Fruit fly (Drosophila melanogaster) whole organism, embryonic: ENCODE data around the gene CG12112.

Experiments used
- Atf-2 ChIP-seq: fragments of 200-800 bp; sonication (Bioruptor generic); optimal IDR thresholded peaks from 2 replicates; lab custom pipeline; 2016; ENCODE audit warnings: missing biosample characterization, missing genetic modification characterization
- Atf6 ChIP-seq: fragments of 200-800 bp; sonication (Bioruptor generic); IDR thresholded peaks from 2 replicates; pipeline ENCODE4 v1.3.6; 2022; ENCODE audit warnings: missing biosample characterization, missing genetic modification characterization
- B-H2 ChIP-seq: fragments of 200-800 bp; sonication (Bioruptor generic); optimal IDR thresholded peaks from 2 replicates; lab custom pipeline; 2018; ENCODE audit warnings: missing biosample characterization, mild to moderate bottlenecking, missing genetic modification characterization
- CG10565 ChIP-seq: fragments of 200-800 bp; sonication (Bioruptor generic); optimal IDR thresholded peaks from 3 replicates; lab custom pipeline; 2016; ENCODE audit warnings: missing biosample characterization, mild to moderate bottlenecking, missing genetic modification characterization
- CG10959 ChIP-seq: fragments of 200-800 bp; sonication (Bioruptor generic); IDR thresholded peaks from 2 replicates; pipeline ENCODE4 v1.3.6; 2022; ENCODE audit warnings: missing biosample characterization, missing genetic modification characterization
- CG12391 ChIP-seq: fragments of 200-800 bp; sonication (Bioruptor generic); optimal IDR thresholded peaks from 3 replicates; lab custom pipeline; 2018; ENCODE audit warnings: missing biosample characterization, mild to moderate bottlenecking, missing genetic modification characterization, moderate library complexity
- CG13624 ChIP-seq: fragments of 200-800 bp; sonication (Bioruptor generic); optimal IDR thresholded peaks from 2 replicates; lab custom pipeline; 2016; ENCODE audit warnings: missing biosample characterization, missing genetic modification characterization
- CG16863 ChIP-seq: fragments of 200-800 bp; sonication (Bioruptor generic); optimal IDR thresholded peaks from 3 replicates; lab custom pipeline; 2016; ENCODE audit warnings: missing biosample characterization, missing genetic modification characterization
- CG18011 ChIP-seq: fragments of 200-800 bp; sonication (Bioruptor generic); optimal IDR thresholded peaks from 2 replicates; lab custom pipeline; 2017; ENCODE audit warnings: missing biosample characterization, missing genetic modification characterization, mild to moderate bottlenecking, moderate library complexity, missing genotype
- CG31441 ChIP-seq: fragments of 200-800 bp; sonication (Bioruptor generic); IDR thresholded peaks from 2 replicates; pipeline ENCODE4 v1.3.6; 2022; ENCODE audit warnings: missing biosample characterization, missing genetic modification characterization
- CG33213 ChIP-seq: fragments of 200-800 bp; sonication (Bioruptor generic); optimal IDR thresholded peaks from 3 replicates; lab custom pipeline; 2016; ENCODE audit warnings: missing biosample characterization, missing genetic modification characterization
- CG4360 ChIP-seq: fragments of 200-800 bp; sonication (Bioruptor generic); IDR thresholded peaks from 2 replicates; pipeline ENCODE4 v1.3.6; 2022; ENCODE audit warnings: missing biosample characterization, missing genetic modification characterization
- CG4424 ChIP-seq: fragments of 200-800 bp; sonication (Bioruptor generic); optimal IDR thresholded peaks from 3 replicates; lab custom pipeline; 2016; ENCODE audit warnings: missing biosample characterization, missing genetic modification characterization
- CG5245 ChIP-seq: fragments of 200-800 bp; sonication (Bioruptor generic); optimal IDR thresholded peaks from 3 replicates; lab custom pipeline; 2016; ENCODE audit warnings: missing biosample characterization, missing genetic modification characterization
- CG6175 ChIP-seq: fragments of 200-800 bp; sonication (Bioruptor generic); IDR thresholded peaks from 3 replicates; pipeline ENCODE4 v1.3.6; 2022; ENCODE audit warnings: missing biosample characterization, missing genetic modification characterization
- CG6689 ChIP-seq: fragments of 200-800 bp; sonication (Bioruptor generic); IDR thresholded peaks from 2 replicates; pipeline ENCODE4 v1.3.6; 2022; ENCODE audit warnings: missing biosample characterization, missing genetic modification characterization
- CG7745 ChIP-seq: fragments of 200-800 bp; sonication (Bioruptor generic); optimal IDR thresholded peaks from 2 replicates; lab custom pipeline; 2018; ENCODE audit warnings: missing biosample characterization, mild to moderate bottlenecking, missing genetic modification characterization, moderate library complexity
- CG8478 ChIP-seq: fragments of >200 bp; optimal IDR thresholded peaks from 2 replicates; lab custom pipeline; 2018
- CG8765 ChIP-seq: fragments of 200-800 bp; sonication (Bioruptor generic); IDR thresholded peaks from 2 replicates; pipeline ENCODE4 v1.3.6; 2022; ENCODE audit warnings: missing biosample characterization, missing genetic modification characterization
- CG9797 ChIP-seq: fragments of 200-800 bp; sonication (Bioruptor generic); optimal IDR thresholded peaks from 3 replicates; lab custom pipeline; 2018; ENCODE audit warnings: missing biosample characterization, mild to moderate bottlenecking, missing genetic modification characterization
- CG9876 ChIP-seq: fragments of 200-800 bp; sonication (Bioruptor generic); optimal IDR thresholded peaks from 2 replicates; lab custom pipeline; 2016; ENCODE audit warnings: missing biosample characterization, missing genetic modification characterization
- CoRest ChIP-seq: fragments of 200-800 bp; sonication (Bioruptor generic); optimal IDR thresholded peaks from 3 replicates; lab custom pipeline; 2018; ENCODE audit warnings: missing biosample characterization, mild to moderate bottlenecking, missing genetic modification characterization, moderate library complexity
- CrebB ChIP-seq: fragments of 200-800 bp; sonication (Bioruptor generic); optimal IDR thresholded peaks from 3 replicates; lab custom pipeline; 2018; ENCODE audit warnings: missing biosample characterization, mild to moderate bottlenecking, missing genetic modification characterization
- Dek ChIP-seq: fragments of 200-800 bp; sonication (Bioruptor generic); optimal IDR thresholded peaks from 3 replicates; lab custom pipeline; 2019; ENCODE audit warnings: missing biosample characterization, mild to moderate bottlenecking, missing genetic modification characterization, moderate library complexity
- Dfd ChIP-seq, 2 experiments: fragments of >200 bp; optimal IDR thresholded peaks; 2 replicates each; lab custom pipeline; 2017; ENCODE audit warnings: missing biosample characterization in 2 of 2, missing genetic modification characterization in 2 of 2
- Dip2 ChIP-seq: fragments of 200-800 bp; sonication (Bioruptor generic); IDR thresholded peaks from 2 replicates; pipeline ENCODE4 v1.3.6; 2022; ENCODE audit warnings: missing biosample characterization, missing genetic modification characterization
- Doc2 ChIP-seq: fragments of 200-800 bp; sonication (Bioruptor generic); IDR thresholded peaks from 2 replicates; pipeline ENCODE4 v1.3.6; 2022; ENCODE audit warnings: missing biosample characterization, missing genetic modification characterization
- Doc3 ChIP-seq: fragments of 200-800 bp; sonication (Bioruptor generic); IDR thresholded peaks from 3 replicates; pipeline ENCODE4 v1.3.6; 2022; ENCODE audit warnings: missing biosample characterization, missing genetic modification characterization; ENCODE audit not compliant: partially characterized antibody
- Gug ChIP-seq: fragments of 200-800 bp; sonication (Bioruptor generic); IDR thresholded peaks from 4 replicates; pipeline ENCODE4 v1.3.6; 2022; ENCODE audit warnings: missing biosample characterization, missing genetic modification characterization
- Hr3 ChIP-seq: fragments of 200-800 bp; sonication (Bioruptor generic); optimal IDR thresholded peaks from 3 replicates; lab custom pipeline; 2016; ENCODE audit warnings: missing biosample characterization, missing genetic modification characterization
- Hr78 ChIP-seq, 2 experiments: fragments of 200-800 bp in 1 of 2; fragments of >200 bp in 1 of 2; sonication (Bioruptor generic) in 1 of 2; optimal IDR thresholded peaks; 2 replicates each; lab custom pipeline; 2017 to 2019; ENCODE audit warnings: missing biosample characterization in 2 of 2, missing genetic modification characterization in 2 of 2, mild to moderate bottlenecking in 1 of 2, moderate library complexity in 1 of 2
- Kr ChIP-seq: fragments of 200-800 bp; sonication (Bioruptor generic); optimal IDR thresholded peaks from 2 replicates; lab custom pipeline; 2017; ENCODE audit warnings: missing biosample characterization, mild to moderate bottlenecking, missing genetic modification characterization
- Meics ChIP-seq: fragments of 200-800 bp; sonication (Bioruptor generic); optimal IDR thresholded peaks from 2 replicates; lab custom pipeline; 2017; ENCODE audit warnings: missing biosample characterization, mild to moderate bottlenecking, missing genetic modification characterization
- NfI ChIP-seq: fragments of 200-800 bp; sonication (Bioruptor generic); optimal IDR thresholded peaks from 3 replicates; lab custom pipeline; 2018; ENCODE audit warnings: missing biosample characterization, mild to moderate bottlenecking, missing genetic modification characterization, moderate library complexity
- TFAM ChIP-seq: fragments of 200-800 bp; sonication (Bioruptor generic); optimal IDR thresholded peaks from 2 replicates; lab custom pipeline; 2017; ENCODE audit warnings: missing biosample characterization, missing genetic modification characterization, inconsistent platforms
- Trl ChIP-seq, 3 experiments: fragments of >200 bp in 2 of 3; fragments of 200-800 bp in 1 of 3; sonication (Bioruptor generic) in 1 of 3; optimal IDR thresholded peaks; 2 replicates in 1 of 3; 3 replicates in 2 of 3; lab custom pipeline; 2016 to 2017; ENCODE audit warnings: missing biosample characterization in 1 of 3, missing genetic modification characterization in 1 of 3
- ap ChIP-seq: fragments of 200-800 bp; sonication (Bioruptor generic); IDR thresholded peaks from 2 replicates; pipeline ENCODE4 v1.3.6; 2022; ENCODE audit warnings: missing biosample characterization, missing genetic modification characterization
- bcd ChIP-seq: fragments of 200-800 bp; sonication (Bioruptor generic); optimal IDR thresholded peaks from 2 replicates; lab custom pipeline; 2017; ENCODE audit warnings: missing biosample characterization, mild to moderate bottlenecking, missing genetic modification characterization
- cas ChIP-seq: fragments of 200-800 bp; sonication (Bioruptor generic); IDR thresholded peaks from 2 replicates; pipeline ENCODE4 v1.3.6; 2022; ENCODE audit warnings: missing biosample characterization, missing genetic modification characterization
- cato ChIP-seq: fragments of 200-800 bp; sonication (Bioruptor generic); optimal IDR thresholded peaks from 2 replicates; lab custom pipeline; 2016; ENCODE audit warnings: missing biosample characterization, missing genetic modification characterization, borderline replicate concordance
- chif ChIP-seq, 2 experiments: fragments of 200-800 bp; sonication (Bioruptor generic); optimal IDR thresholded peaks; 3 replicates each; lab custom pipeline; 2016; ENCODE audit warnings: missing biosample characterization in 2 of 2, missing genetic modification characterization in 2 of 2
- chn ChIP-seq: fragments of 200-800 bp; sonication (Bioruptor generic); optimal IDR thresholded peaks from 2 replicates; lab custom pipeline; 2016; ENCODE audit warnings: missing biosample characterization, missing genetic modification characterization
- esg ChIP-seq: fragments of 200-800 bp; sonication (Bioruptor generic); conservative IDR thresholded peaks from 2 replicates; pipeline ENCODE4 v1.3.6; 2022; ENCODE audit warnings: missing biosample characterization, missing genetic modification characterization
- fd96Cb ChIP-seq: fragments of 200-800 bp; sonication (Bioruptor generic); optimal IDR thresholded peaks from 2 replicates; lab custom pipeline; 2018; ENCODE audit warnings: missing biosample characterization, mild to moderate bottlenecking, missing genetic modification characterization, moderate library complexity
- gt ChIP-seq: fragments of 200-800 bp; sonication (Bioruptor generic); IDR thresholded peaks from 2 replicates; pipeline ENCODE4 v1.3.6; 2022; ENCODE audit warnings: missing biosample characterization, missing genetic modification characterization
- her ChIP-seq: fragments of 200-800 bp; sonication (Bioruptor generic); optimal IDR thresholded peaks from 2 replicates; lab custom pipeline; 2016; ENCODE audit warnings: missing biosample characterization, missing genetic modification characterization
- pita ChIP-seq: fragments of 200-800 bp; sonication (Bioruptor generic); optimal IDR thresholded peaks from 2 replicates; lab custom pipeline; 2017; ENCODE audit warnings: missing biosample characterization, mild to moderate bottlenecking, missing genetic modification characterization
- pnt ChIP-seq: fragments of 200-800 bp; sonication (Bioruptor generic); optimal IDR thresholded peaks from 3 replicates; lab custom pipeline; 2016; ENCODE audit warnings: missing biosample characterization, missing genetic modification characterization
- ranshi ChIP-seq: fragments of 200-800 bp; sonication (Bioruptor generic); IDR thresholded peaks from 2 replicates; pipeline ENCODE4 v1.3.6; 2022; ENCODE audit warnings: missing biosample characterization, missing genetic modification characterization
- repo ChIP-seq: fragments of 200-800 bp; sonication (Bioruptor generic); optimal IDR thresholded peaks from 2 replicates; lab custom pipeline; 2016; ENCODE audit warnings: missing biosample characterization, missing genetic modification characterization
- tll ChIP-seq, 2 experiments: fragments of 200-800 bp in 1 of 2; fragments of >200 bp in 1 of 2; sonication (Bioruptor generic) in 1 of 2; optimal IDR thresholded peaks; 2 replicates each; lab custom pipeline; 2017 to 2019; ENCODE audit warnings: missing biosample characterization in 2 of 2, missing genetic modification characterization in 2 of 2, mild to moderate bottlenecking in 1 of 2, moderate library complexity in 1 of 2
- tna ChIP-seq: fragments of 200-800 bp; sonication (Bioruptor generic); IDR thresholded peaks from 2 replicates; pipeline ENCODE4 v1.3.6; 2022; ENCODE audit warnings: missing biosample characterization, missing genetic modification characterization; ENCODE audit not compliant: partially characterized antibody

The CG12112 gene

dm6 chrX:8606206-8606605 is 46.2 kb upstream of the CG12112 start, which contains the start of gene Caf1-180 (continued):
- TF ChIP-seq CoRest (peak; percentile 53), pita (GFP tag; lab: Kevin White, UChicago) (peak; percentile 88), cas (GFP tag; lab: Robert Waterston, UW) (no peak), NfI (GFP tag; lab: Kevin White, UChicago) (peak; percentile 15), CG9876 (GFP tag; lab: Kevin White, UChicago) (peak; percentile 18), pnt (GFP tag; lab: Kevin White, UChicago) (no peak), CG6175 (GFP tag; lab: Robert Waterston, UW) (0 out of 3 replicates have a peak, but pooled peaks have one; percentile 24), repo (GFP tag; lab: Kevin White, UChicago) (no peak), Meics (no peak), her (GFP tag; lab: Kevin White, UChicago) (no peak), CG8765 (GFP tag; lab: Robert Waterston, UW) (no peak), CG12391 (tag; lab: Kevin White, UChicago) (no peak), Atf6 (GFP tag; lab: Robert Waterston, UW) (no peak), ap (GFP tag; lab: Robert Waterston, UW) (no peak), tna (GFP tag; lab: Robert Waterston, UW) (peak; percentile 57; the same call in 1 of the 2 replicates), CG4424 (GFP tag; lab: Kevin White, UChicago) (no peak), chn (peak; percentile 43), CG9797 (GFP tag; lab: Kevin White, UChicago) (peak; percentile 36), CG16863 (GFP tag; lab: Kevin White, UChicago) (no peak), gt (no peak), CG18011 (GFP tag; lab: Kevin White, UChicago) (no peak), Dek (tag; lab: Kevin White, UChicago) (no peak), cato (GFP tag; lab: Kevin White, UChicago) (no peak), Trl (optimal IDR thresholded peaks at IDR 0.05; lab: Kevin White, UChicago) (no peak), Trl (GFP tag; optimal IDR thresholded peaks at IDR 0.05; lab: Kevin White, UChicago) (peak; percentile 14), Gug (GFP tag; lab: Robert Waterston, UW) (peak; percentile 17; the same call in 1 of the 4 replicates), Hr78 (GFP tag; optimal IDR thresholded peaks at IDR 0.05; lab: Kevin White, UChicago) (no peak), chif (GFP tag; optimal IDR thresholded peaks at IDR 0.05; lab: Kevin White, UChicago) (peak in 1 of 2 experiments; percentile 31), esg (GFP tag; lab: Robert Waterston, UW) (no peak), CG33213 (GFP tag; lab: Kevin White, UChicago) (peak; percentile 60), CG31441 (GFP tag; lab: Robert Waterston, UW) (no peak), CG6689 (no peak), CG5245 (no peak), CG4360 (no peak), Dip2 (GFP tag; lab: Robert Waterston, UW) (no peak), CG10959 (GFP tag; lab: Robert Waterston, UW) (no peak), CG13624 (peak; percentile 37), Doc3 (GFP tag; lab: Robert Waterston, UW) (peak; percentile 63), CG7745 (tag; lab: Kevin White, UChicago) (no peak), CrebB (tag; lab: Kevin White, UChicago) (no peak), ranshi (GFP tag; lab: Robert Waterston, UW) (no peak), fd96Cb (tag; lab: Kevin White, UChicago) (no peak), B-H2 (GFP tag; lab: Kevin White, UChicago) (no peak), tll (GFP tag; optimal IDR thresholded peaks at IDR 0.05; lab: Kevin White, UChicago) (no peak), Doc2 (GFP tag; lab: Robert Waterston, UW) (no peak), Atf-2 (GFP tag; lab: Kevin White, UChicago) (no peak), CG8478 (lab: Kevin White, UChicago) (no peak), CG10565 (GFP tag; lab: Kevin White, UChicago) (no peak), Dfd (GFP tag; optimal IDR thresholded peaks at IDR 0.05; lab: Kevin White, UChicago) (no peak), Hr3 (GFP tag; lab: Kevin White, UChicago) (no peak), TFAM (GFP tag; lab: Kevin White, UChicago) (no peak), Kr (GFP tag; lab: Kevin White, UChicago) (peak; percentile 92), bcd (GFP tag; lab: Kevin White, UChicago) (peak; percentile 25)
